Worm (Caenorhabditis elegans) whole organism, L1 larva: ENCODE results near the gene T28H10.2.
A peak's percentile ranks its signal among the peaks of the same experiment; 100 is the strongest.

Source experiments
- C34B4.2 ChIP-seq: sonication (generic microtip); optimal IDR thresholded peaks from 2 replicates; lab custom pipeline; 2017; ENCODE audit warnings: mild to moderate bottlenecking, missing genetic modification characterization, missing compliant biosample characterization
- alr-1 ChIP-seq: fragments of 200-800 bp; sonication (Bioruptor generic); optimal IDR thresholded peaks from 2 replicates; lab custom pipeline; 2018; ENCODE audit warnings: borderline replicate concordance, mild to moderate bottlenecking, missing genetic modification characterization, missing compliant biosample characterization
- aly-2 ChIP-seq: fragments of 150-350 bp; optimal IDR thresholded peaks from 2 replicates; lab custom pipeline; 2014; ENCODE audit warnings: missing biosample characterization, missing genetic modification characterization
- ceh-8 ChIP-seq: fragments of 200-800 bp; sonication (Bioruptor generic); optimal IDR thresholded peaks from 2 replicates; lab custom pipeline; 2018; ENCODE audit warnings: mild to moderate bottlenecking, missing genetic modification characterization, moderate library complexity, missing compliant biosample characterization
- ceh-82 ChIP-seq, 3 experiments: fragments of 150-350 bp in 1 of 3; sonication (generic microtip) in 2 of 3; optimal IDR thresholded peaks; 2 replicates each; lab custom pipeline; 2014 to 2017; ENCODE audit warnings: missing biosample characterization in 3 of 3, missing genetic modification characterization in 3 of 3
- ceh-88 ChIP-seq: fragments of 200-800 bp; sonication (Bioruptor generic); IDR thresholded peaks from 2 replicates; pipeline ENCODE4 v1.3.6; 2022; ENCODE audit warnings: missing genetic modification characterization, missing compliant biosample characterization
- ceh-90 ChIP-seq: sonication (generic microtip); optimal IDR thresholded peaks from 2 replicates; lab custom pipeline; 2016; ENCODE audit warnings: missing genetic modification characterization, missing compliant biosample characterization
- dsc-1 ChIP-seq: sonication (generic microtip); optimal IDR thresholded peaks from 2 replicates; lab custom pipeline; 2016; ENCODE audit warnings: mild to moderate bottlenecking, missing genetic modification characterization, missing compliant biosample characterization
- efl-1 ChIP-seq, 4 experiments: fragments of 150-350 bp; optimal IDR thresholded peaks in 3 of 4; peaks in 1 of 4; 1 replicate in 1 of 4; 2 replicates in 3 of 4; lab custom pipeline; 2014; ENCODE audit warnings: missing biosample characterization in 2 of 4, missing genetic modification characterization in 2 of 4, missing genetic modification reagents in 2 of 4
- fkh-10 ChIP-seq: sonication (generic microtip); optimal IDR thresholded peaks from 2 replicates; lab custom pipeline; 2017; ENCODE audit warnings: missing biosample characterization, missing genetic modification reagents, missing genetic modification characterization
- hlh-17 ChIP-seq: fragments of 200-800 bp; sonication (Bioruptor generic); optimal IDR thresholded peaks from 2 replicates; lab custom pipeline; 2018; ENCODE audit warnings: missing genetic modification characterization, mild to moderate bottlenecking, missing compliant biosample characterization, moderate library complexity, borderline replicate concordance
- hlh-4 ChIP-seq: sonication (generic microtip); optimal IDR thresholded peaks from 2 replicates; lab custom pipeline; 2016; ENCODE audit warnings: mild to moderate bottlenecking, missing genetic modification characterization, missing compliant biosample characterization
- hpl-2 ChIP-seq: fragments of 150-350 bp; optimal IDR thresholded peaks from 2 replicates; lab custom pipeline; 2014; ENCODE audit warnings: missing biosample characterization, missing genetic modification reagents, missing genetic modification characterization
- jun-1 ChIP-seq: fragments of 150-350 bp; optimal IDR thresholded peaks from 2 replicates; lab custom pipeline; 2014; ENCODE audit warnings: missing biosample characterization, missing genetic modification reagents, missing genetic modification characterization
- lin-14 ChIP-seq: fragments of 200-800 bp; sonication (Bioruptor generic); optimal IDR thresholded peaks from 2 replicates; lab custom pipeline; 2018; ENCODE audit warnings: mild to moderate bottlenecking, missing genetic modification characterization, moderate library complexity, missing compliant biosample characterization
- lin-15B ChIP-seq: fragments of 150-350 bp; sonication (generic microtip); optimal IDR thresholded peaks from 3 replicates; lab custom pipeline; 2014; ENCODE audit warnings: missing biosample characterization, missing genetic modification characterization
- lin-39 ChIP-seq: fragments of 150-350 bp; optimal IDR thresholded peaks from 2 replicates; lab custom pipeline; 2014; ENCODE audit warnings: missing biosample characterization, missing genetic modification reagents, missing genetic modification characterization
- lsy-2 ChIP-seq, 2 experiments: fragments of 150-350 bp; optimal IDR thresholded peaks; 2 replicates each; lab custom pipeline; 2014; ENCODE audit warnings: missing biosample characterization in 2 of 2, missing genetic modification characterization in 2 of 2
- mab-9 ChIP-seq: fragments of 200-800 bp; sonication (Bioruptor generic); IDR thresholded peaks from 2 replicates; pipeline ENCODE4 v1.3.6; 2022; ENCODE audit warnings: missing genetic modification reagents, missing genetic modification characterization, missing compliant biosample characterization
- mef-2 ChIP-seq: fragments of 150-350 bp; optimal IDR thresholded peaks from 2 replicates; lab custom pipeline; 2014; ENCODE audit warnings: missing biosample characterization, missing genetic modification characterization
- nhr-11 ChIP-seq: fragments of 150-350 bp; optimal IDR thresholded peaks from 2 replicates; lab custom pipeline; 2014; ENCODE audit warnings: missing biosample characterization, missing genetic modification characterization
- nhr-12 ChIP-seq: sonication (generic microtip); optimal IDR thresholded peaks from 2 replicates; lab custom pipeline; 2017; ENCODE audit warnings: missing biosample characterization, missing genetic modification characterization
- nhr-19 ChIP-seq: fragments of 200-800 bp; sonication (Bioruptor generic); conservative IDR thresholded peaks from 2 replicates; pipeline ENCODE4 v1.3.6; 2022; ENCODE audit warnings: missing genetic modification characterization, missing compliant biosample characterization
- nhr-237 ChIP-seq: fragments of 150-350 bp; optimal IDR thresholded peaks from 2 replicates; lab custom pipeline; 2014; ENCODE audit warnings: missing biosample characterization, missing genetic modification characterization
- nhr-28 ChIP-seq: fragments of 150-350 bp; optimal IDR thresholded peaks from 2 replicates; lab custom pipeline; 2014; ENCODE audit warnings: missing biosample characterization, missing genetic modification characterization
- nhr-71 ChIP-seq: sonication (generic microtip); optimal IDR thresholded peaks from 2 replicates; lab custom pipeline; 2016; ENCODE audit warnings: mild to moderate bottlenecking, missing genetic modification characterization, moderate library complexity, missing compliant biosample characterization
- pqm-1 ChIP-seq: sonication (generic microtip); optimal IDR thresholded peaks from 3 replicates; lab custom pipeline; 2017; ENCODE audit warnings: missing biosample characterization, missing genetic modification characterization
- rnt-1 ChIP-seq: sonication (generic microtip); optimal IDR thresholded peaks from 2 replicates; lab custom pipeline; 2016; ENCODE audit warnings: mild to moderate bottlenecking, missing genetic modification characterization, moderate library complexity, missing compliant biosample characterization
- skn-1 ChIP-seq: fragments of 150-350 bp; optimal IDR thresholded peaks from 2 replicates; lab custom pipeline; 2014; ENCODE audit warnings: missing biosample characterization, missing genetic modification characterization
- snpc-4 ChIP-seq: fragments of 150-350 bp; optimal IDR thresholded peaks from 2 replicates; lab custom pipeline; 2014; ENCODE audit warnings: missing biosample characterization, missing genetic modification characterization
- snu-23 ChIP-seq: sonication (generic microtip); optimal IDR thresholded peaks from 2 replicates; lab custom pipeline; 2016; ENCODE audit warnings: missing genetic modification characterization, missing compliant biosample characterization
- sox-4 ChIP-seq: sonication (generic microtip); optimal IDR thresholded peaks from 2 replicates; lab custom pipeline; 2016; ENCODE audit warnings: missing genetic modification characterization, missing compliant biosample characterization
- sptf-1 ChIP-seq: fragments of 150-350 bp; optimal IDR thresholded peaks from 2 replicates; lab custom pipeline; 2014; ENCODE audit warnings: missing biosample characterization, missing genetic modification characterization
- sup-37 ChIP-seq: fragments of 200-800 bp; sonication (Bioruptor generic); optimal IDR thresholded peaks from 2 replicates; lab custom pipeline; 2018; ENCODE audit warnings: mild to moderate bottlenecking, missing genetic modification characterization, missing compliant biosample characterization
- tlp-1 ChIP-seq: fragments of 150-350 bp; optimal IDR thresholded peaks from 2 replicates; lab custom pipeline; 2014; ENCODE audit warnings: missing biosample characterization, missing genetic modification characterization
- unc-130 ChIP-seq: fragments of 150-350 bp; optimal IDR thresholded peaks from 2 replicates; lab custom pipeline; 2017; ENCODE audit warnings: missing biosample characterization, missing genetic modification characterization, inconsistent platforms
- unc-30 ChIP-seq: sonication (generic microtip); optimal IDR thresholded peaks from 2 replicates; lab custom pipeline; 2017; ENCODE audit warnings: missing biosample characterization, missing genetic modification characterization
- xbp-1 ChIP-seq: sonication (generic microtip); optimal IDR thresholded peaks from 2 replicates; lab custom pipeline; 2016; ENCODE audit warnings: missing genetic modification characterization, missing compliant biosample characterization
- ztf-11 ChIP-seq, 2 experiments: sonication (generic microtip); optimal IDR thresholded peaks; 2 replicates each; lab custom pipeline; 2016 to 2017; ENCODE audit warnings: missing genetic modification characterization in 2 of 2, missing biosample characterization in 1 of 2, missing compliant biosample characterization in 1 of 2
- ztf-4 ChIP-seq: fragments of 150-350 bp; optimal IDR thresholded peaks from 2 replicates; lab custom pipeline; 2014; ENCODE audit warnings: missing biosample characterization, missing genetic modification characterization

The T28H10.2 gene

ce11 chrV:12491070-12491643, 21.6 kb downstream of the T28H10.2 start (continued):
- TF ChIP-seq unc-130 (tag; lab: Kevin White, UChicago) (no peak), lin-39 (tag; lab: Kevin White, UChicago) (peak; percentile 87), xbp-1 (peak; percentile 67), C34B4.2 (tag; lab: Kevin White, UChicago) (no peak), aly-2 (tag; lab: Kevin White, UChicago) (peak; percentile 16), ztf-11 (tag; optimal IDR thresholded peaks at IDR 0.05; lab: Kevin White, UChicago) (peak in 1 of 2 experiments; percentile 14), alr-1 (tag; lab: Kevin White, UChicago) (no peak), hlh-4 (tag; lab: Kevin White, UChicago) (no peak), lin-15B (tag; lab: Kevin White, UChicago) (peak; percentile 9), unc-30 (tag; lab: Kevin White, UChicago) (no peak), mab-9 (GFP tag; lab: Robert Waterston, UW) (peak; percentile 61), sup-37 (peak; percentile 82), mef-2 (tag; lab: Kevin White, UChicago) (no peak), fkh-10 (GFP tag; lab: Kevin White, UChicago) (no peak), ztf-4 (peak; percentile 66), nhr-12 (tag; lab: Kevin White, UChicago) (no peak), ceh-90 (tag; lab: Kevin White, UChicago) (no peak), nhr-11 (tag; lab: Kevin White, UChicago) (no peak), hpl-2 (no peak), pqm-1 (no peak), ceh-82 (tag; optimal IDR thresholded peaks at IDR 0.05; lab: Kevin White, UChicago) (peak; percentile 41 to 83 (median 71)), dsc-1 (tag; lab: Kevin White, UChicago) (peak; percentile 86), sptf-1 (no peak), skn-1 (no peak), ceh-8 (GFP tag; lab: Kevin White, UChicago) (peak; percentile 28), snu-23 (GFP tag; lab: Kevin White, UChicago) (peak; percentile 84), hlh-17 (GFP tag; lab: Kevin White, UChicago) (no peak), nhr-28 (tag; lab: Kevin White, UChicago) (no peak), tlp-1 (tag; lab: Kevin White, UChicago) (no peak), jun-1 (tag; lab: Kevin White, UChicago) (peak; percentile 21), rnt-1 (tag; lab: Kevin White, UChicago) (peak; percentile 94), sox-4 (tag; lab: Kevin White, UChicago) (peak; percentile 42), ceh-88 (GFP tag; lab: Robert Waterston, UW) (peak; percentile 60; the same call in 1 of the 2 replicates)

ce11 chrV:12488002-12488401, 24.7 kb downstream of the T28H10.2 start:
- TF ChIP-seq lsy-2 (tag; optimal IDR thresholded peaks at IDR 0.05; lab: Kevin White, UChicago) (peak in 1 of 2 experiments; percentile 41), nhr-71 (tag; lab: Kevin White, UChicago) (peak; percentile 24), nhr-19 (GFP tag; lab: Robert Waterston, UW) (peak; percentile 15; the same call in 1 of the 2 replicates), hlh-17 (GFP tag; lab: Kevin White, UChicago) (no peak), hlh-4 (tag; lab: Kevin White, UChicago) (no peak), rnt-1 (tag; lab: Kevin White, UChicago) (peak; percentile 47), nhr-28 (tag; lab: Kevin White, UChicago) (no peak), ceh-82 (tag; optimal IDR thresholded peaks at IDR 0.05; lab: Kevin White, UChicago) (no peak), snu-23 (GFP tag; lab: Kevin White, UChicago) (peak; percentile 16), lin-14 (GFP tag; lab: Kevin White, UChicago) (peak; percentile 60), snpc-4 (tag; lab: Kevin White, UChicago) (peak; percentile 64), ztf-11 (tag; optimal IDR thresholded peaks at IDR 0.05; lab: Kevin White, UChicago) (no peak), efl-1 (optimal IDR thresholded peaks at IDR 0.05; lab: Kevin White, UChicago) (peak; percentile 1 to 17), efl-1 (GFP tag; optimal IDR thresholded peaks at IDR 0.05 in 1 of 2; lab: Kevin White, UChicago) (no peak), nhr-237 (tag; lab: Kevin White, UChicago) (no peak), dsc-1 (tag; lab: Kevin White, UChicago) (peak; percentile 50)
